Worm (Caenorhabditis elegans) whole organism, young adult: ENCODE results near the gene spr-2.

Experiments
- B0261.1 ChIP-seq: sonication (generic microtip); optimal IDR thresholded peaks from 2 replicates; lab custom pipeline; 2016; ENCODE audit warnings: mild to moderate bottlenecking, missing genetic modification characterization, moderate library complexity, missing compliant biosample characterization
- F22D6.2 ChIP-seq: sonication (generic microtip); optimal IDR thresholded peaks from 2 replicates; lab custom pipeline; 2016; ENCODE audit warnings: mild to moderate bottlenecking, missing genetic modification characterization, missing compliant biosample characterization
- F23B12.7 ChIP-seq: sonication (generic microtip); optimal IDR thresholded peaks from 2 replicates; lab custom pipeline; 2017; ENCODE audit warnings: missing genetic modification characterization, mild to moderate bottlenecking, missing compliant biosample characterization, antibody characterized with exemption, moderate library complexity; ENCODE audit not compliant: insufficient read depth
- F37B4.10 ChIP-seq: fragments of 200-800 bp; sonication (Bioruptor generic); IDR thresholded peaks from 2 replicates; pipeline ENCODE4 v1.3.6; 2022; ENCODE audit warnings: missing genetic modification characterization, missing compliant biosample characterization
- F39B2.1 ChIP-seq: fragments of 200-800 bp; sonication (Bioruptor generic); IDR thresholded peaks from 2 replicates; pipeline ENCODE4 v1.3.6; 2022; ENCODE audit warnings: missing genetic modification reagents, missing genetic modification characterization, missing compliant biosample characterization
- F57A8.1 ChIP-seq: fragments of 200-800 bp; sonication (Bioruptor generic); optimal IDR thresholded peaks from 2 replicates; lab custom pipeline; 2018; ENCODE audit warnings: mild to moderate bottlenecking, missing genetic modification characterization, moderate library complexity, missing compliant biosample characterization
- K11D2.4 ChIP-seq: fragments of 200-800 bp; sonication (Bioruptor generic); IDR thresholded peaks from 2 replicates; pipeline ENCODE4 v1.3.6; 2022; ENCODE audit warnings: missing genetic modification reagents, missing genetic modification characterization, missing compliant biosample characterization
- Y53F4B.3 ChIP-seq: fragments of 200-800 bp; sonication (Bioruptor generic); IDR thresholded peaks from 2 replicates; pipeline ENCODE4 v1.3.6; 2022; ENCODE audit warnings: missing genetic modification reagents, missing genetic modification characterization, missing compliant biosample characterization
- Y53G8AR.9 ChIP-seq: fragments of 200-800 bp; sonication (Bioruptor generic); conservative IDR thresholded peaks from 2 replicates; pipeline ENCODE4 v1.3.6; 2022; ENCODE audit warnings: missing genetic modification reagents, missing genetic modification characterization, missing compliant biosample characterization
- Y95B8A.8 ChIP-seq: fragments of 200-800 bp; sonication (Bioruptor generic); IDR thresholded peaks from 2 replicates; pipeline ENCODE4 v1.3.6; 2022; ENCODE audit warnings: missing genetic modification reagents, missing genetic modification characterization, missing compliant biosample characterization
- ZK185.1 ChIP-seq: sonication (generic microtip); optimal IDR thresholded peaks from 2 replicates; lab custom pipeline; 2016; ENCODE audit warnings: mild to moderate bottlenecking, missing genetic modification characterization, missing compliant biosample characterization; ENCODE audit not compliant: poor library complexity, severe bottlenecking
- akir-1 ChIP-seq: fragments of 200-800 bp; sonication (Bioruptor generic); optimal IDR thresholded peaks from 2 replicates; lab custom pipeline; 2018; ENCODE audit warnings: mild to moderate bottlenecking, missing genetic modification characterization, moderate library complexity, missing compliant biosample characterization
- aptf-3 ChIP-seq: fragments of 200-800 bp; sonication (Bioruptor generic); IDR thresholded peaks from 2 replicates; pipeline ENCODE4 v1.3.6; 2022; ENCODE audit warnings: missing genetic modification characterization, missing compliant biosample characterization
- athp-1 ChIP-seq: sonication (generic microtip); optimal IDR thresholded peaks from 2 replicates; lab custom pipeline; 2017; ENCODE audit warnings: mild to moderate bottlenecking, missing genetic modification characterization, missing compliant biosample characterization
- attf-3 ChIP-seq: fragments of 200-800 bp; sonication (Bioruptor generic); conservative IDR thresholded peaks from 2 replicates; pipeline ENCODE4 v1.3.6; 2022; ENCODE audit warnings: missing genetic modification reagents, missing genetic modification characterization, missing compliant biosample characterization
- ceh-100 ChIP-seq: fragments of 200-800 bp; sonication (Bioruptor generic); IDR thresholded peaks from 2 replicates; pipeline ENCODE4 v1.3.6; 2022; ENCODE audit warnings: missing genetic modification reagents, missing genetic modification characterization, missing compliant biosample characterization
- ceh-58 ChIP-seq: fragments of 200-800 bp; sonication (Bioruptor generic); IDR thresholded peaks from 2 replicates; pipeline ENCODE4 v1.3.6; 2022; ENCODE audit warnings: missing genetic modification characterization, missing compliant biosample characterization
- die-1 ChIP-seq: sonication (generic microtip); optimal IDR thresholded peaks from 2 replicates; lab custom pipeline; 2016; ENCODE audit warnings: missing genotype, mild to moderate bottlenecking, missing genetic modification characterization, missing compliant biosample characterization
- egl-18 ChIP-seq: fragments of 200-800 bp; sonication (Bioruptor generic); IDR thresholded peaks from 2 replicates; pipeline ENCODE4 v1.3.6; 2022; ENCODE audit warnings: missing genetic modification reagents, missing genetic modification characterization, missing compliant biosample characterization
- egrh-3 ChIP-seq: fragments of 200-800 bp; sonication (Bioruptor generic); IDR thresholded peaks from 2 replicates; pipeline ENCODE4 v1.3.6; 2022; ENCODE audit warnings: missing genetic modification reagents, missing genetic modification characterization, missing compliant biosample characterization
- ets-4 ChIP-seq: fragments of 200-800 bp; sonication (Bioruptor generic); optimal IDR thresholded peaks from 2 replicates; lab custom pipeline; 2018; ENCODE audit warnings: mild to moderate bottlenecking, missing genetic modification characterization, missing compliant biosample characterization
- him-1 ChIP-seq: sonication (generic microtip); optimal IDR thresholded peaks from 2 replicates; lab custom pipeline; 2016; ENCODE audit warnings: missing genotype, missing genetic modification reagents, missing genetic modification characterization, missing compliant biosample characterization
- let-607 ChIP-seq, 2 experiments: fragments of 200-800 bp in 1 of 2; sonication (Bioruptor generic) in 1 of 2; sonication (generic microtip) in 1 of 2; optimal IDR thresholded peaks; 2 replicates each; lab custom pipeline; 2016 to 2018; ENCODE audit warnings: mild to moderate bottlenecking in 2 of 2, missing compliant biosample characterization in 2 of 2, missing genetic modification characterization in 2 of 2, moderate library complexity in 2 of 2, missing genotype in 1 of 2
- lin-35 ChIP-seq, 3 experiments: fragments of 150-350 bp in 2 of 3; sonication (generic microtip) in 1 of 3; optimal IDR thresholded peaks; 2 replicates each; lab custom pipeline; 2014 to 2018; ENCODE audit warnings: missing biosample characterization in 3 of 3, missing genetic modification characterization in 3 of 3, missing genetic modification reagents in 3 of 3
- lin-40 ChIP-seq: sonication (generic microtip); optimal IDR thresholded peaks from 2 replicates; lab custom pipeline; 2016; ENCODE audit warnings: missing genetic modification characterization, mild to moderate bottlenecking, missing compliant biosample characterization, missing genotype, missing genetic modification reagents
- lin-54 ChIP-seq: fragments of 200-800 bp; sonication (Bioruptor generic); optimal IDR thresholded peaks from 2 replicates; lab custom pipeline; 2018; ENCODE audit warnings: mild to moderate bottlenecking, missing genetic modification characterization, missing compliant biosample characterization
- madf-10 ChIP-seq: sonication (generic microtip); optimal IDR thresholded peaks from 2 replicates; lab custom pipeline; 2016; ENCODE audit warnings: mild to moderate bottlenecking, missing genetic modification characterization, missing compliant biosample characterization
- madf-3 ChIP-seq: fragments of 200-800 bp; sonication (Bioruptor generic); IDR thresholded peaks from 2 replicates; pipeline ENCODE4 v1.3.6; 2022; ENCODE audit warnings: missing genetic modification reagents, missing genetic modification characterization, missing compliant biosample characterization
- mcd-1 ChIP-seq: fragments of 200-800 bp; sonication (Bioruptor generic); IDR thresholded peaks from 2 replicates; pipeline ENCODE4 v1.3.6; 2022; ENCODE audit warnings: missing genetic modification reagents, missing genetic modification characterization, missing compliant biosample characterization
- mel-28 ChIP-seq: sonication (generic microtip); optimal IDR thresholded peaks from 2 replicates; lab custom pipeline; 2016; ENCODE audit warnings: borderline replicate concordance, mild to moderate bottlenecking, missing genetic modification characterization, missing compliant biosample characterization
- nfya-2 ChIP-seq: fragments of 200-800 bp; sonication (Bioruptor generic); IDR thresholded peaks from 2 replicates; pipeline ENCODE4 v1.3.6; 2022; ENCODE audit warnings: missing genetic modification reagents, missing genetic modification characterization, missing compliant biosample characterization
- nhr-120 ChIP-seq: fragments of 200-800 bp; sonication (Bioruptor generic); IDR thresholded peaks from 2 replicates; pipeline ENCODE4 v1.3.6; 2022; ENCODE audit warnings: missing genetic modification characterization, missing compliant biosample characterization
- nhr-179 ChIP-seq: sonication (generic microtip); optimal IDR thresholded peaks from 2 replicates; lab custom pipeline; 2016; ENCODE audit warnings: mild to moderate bottlenecking, missing genetic modification characterization, missing compliant biosample characterization
- nhr-90 ChIP-seq: sonication (generic microtip); optimal IDR thresholded peaks from 2 replicates; lab custom pipeline; 2016; ENCODE audit warnings: missing genotype, mild to moderate bottlenecking, missing genetic modification characterization, missing compliant biosample characterization
- snpc-1.1 ChIP-seq: sonication (generic microtip); optimal IDR thresholded peaks from 2 replicates; lab custom pipeline; 2017; ENCODE audit warnings: missing genetic modification characterization, mild to moderate bottlenecking, missing compliant biosample characterization, antibody characterized with exemption, moderate library complexity, missing genotype, missing genetic modification reagents; ENCODE audit not compliant: insufficient read depth
- snpc-3.4 ChIP-seq: sonication (generic microtip); optimal IDR thresholded peaks from 2 replicates; lab custom pipeline; 2017; ENCODE audit warnings: missing genetic modification characterization, mild to moderate bottlenecking, missing compliant biosample characterization, antibody characterized with exemption, moderate library complexity, missing genotype, missing genetic modification reagents
- sptf-2 ChIP-seq: fragments of 200-800 bp; sonication (Bioruptor generic); optimal IDR thresholded peaks from 2 replicates; lab custom pipeline; 2018; ENCODE audit warnings: mild to moderate bottlenecking, missing genetic modification characterization, missing compliant biosample characterization
- unc-130 ChIP-seq: sonication (generic microtip); optimal IDR thresholded peaks from 2 replicates; lab custom pipeline; 2016; ENCODE audit warnings: missing genetic modification reagents, missing genetic modification characterization, missing compliant biosample characterization
- ztf-22 ChIP-seq: fragments of 200-800 bp; sonication (Bioruptor generic); optimal IDR thresholded peaks from 2 replicates; lab custom pipeline; 2018; ENCODE audit warnings: mild to moderate bottlenecking, missing genetic modification characterization, moderate library complexity, missing compliant biosample characterization
- ztf-3 ChIP-seq: fragments of 200-800 bp; sonication (Bioruptor generic); optimal IDR thresholded peaks from 2 replicates; lab custom pipeline; 2018; ENCODE audit warnings: mild to moderate bottlenecking, missing genetic modification characterization, missing compliant biosample characterization
- ztf-6 ChIP-seq: fragments of 200-800 bp; sonication (Bioruptor generic); IDR thresholded peaks from 2 replicates; pipeline ENCODE4 v1.3.6; 2022; ENCODE audit warnings: missing genetic modification reagents, missing genetic modification characterization, missing compliant biosample characterization

The spr-2 gene

ce11 chrIV:8923381-8923780 is 32.1 kb downstream of the spr-2 start (continued):
- TF ChIP-seq B0261.1 (no peak), F22D6.2 (tag; lab: Kevin White, UChicago) (no peak), ztf-6 (no peak), snpc-3.4 (tag; lab: Kevin White, UChicago) (no peak), let-607 (tag; optimal IDR thresholded peaks at IDR 0.05; lab: Kevin White, UChicago) (no peak), ceh-100 (GFP tag; lab: Robert Waterston, UW) (no peak), snpc-1.1 (tag; lab: Kevin White, UChicago) (no peak), Y95B8A.8 (GFP tag; lab: Robert Waterston, UW) (no peak), lin-40 (no peak), mel-28 (no peak)

- no peak for TF ChIP-seq athp-1 (tag; lab: Kevin White, UChicago)
- TF ChIP-seq ztf-3 (GFP tag; lab: Kevin White, UChicago), result no peak
- no peak for TF ChIP-seq attf-3 (GFP tag; lab: Robert Waterston, UW)
- TF ChIP-seq madf-3 (GFP tag; lab: Robert Waterston, UW), result no peak
- no peak for TF ChIP-seq Y53G8AR.9 (GFP tag; lab: Robert Waterston, UW)
- no peak for TF ChIP-seq nhr-179 (tag; lab: Kevin White, UChicago)
- no peak for TF ChIP-seq unc-130 (GFP tag; lab: Kevin White, UChicago)
- TF ChIP-seq lin-54 (GFP tag; lab: Kevin White, UChicago), result no peak
- TF ChIP-seq F39B2.1 (GFP tag; lab: Robert Waterston, UW), result no peak
Observed at ce11 chrIV:8924126-8924525, 32.9 kb downstream of the spr-2 start.

- TF ChIP-seq F23B12.7 (peak; percentile 4), attf-3 (GFP tag; lab: Robert Waterston, UW) (peak; percentile 96), ceh-58 (GFP tag; lab: Robert Waterston, UW) (no peak)
- TF ChIP-seq, all 124 proteins: peak for 2
Observed at ce11 chrIV:8925990-8926389, 34.7 kb downstream of the spr-2 start, which contains the start of the genes D1046.2 and cfim-2. D1046.2 (minus strand) TSS chrIV:8926067. cfim-2 (plus strand) TSS chrIV:8926324.

DNA sequence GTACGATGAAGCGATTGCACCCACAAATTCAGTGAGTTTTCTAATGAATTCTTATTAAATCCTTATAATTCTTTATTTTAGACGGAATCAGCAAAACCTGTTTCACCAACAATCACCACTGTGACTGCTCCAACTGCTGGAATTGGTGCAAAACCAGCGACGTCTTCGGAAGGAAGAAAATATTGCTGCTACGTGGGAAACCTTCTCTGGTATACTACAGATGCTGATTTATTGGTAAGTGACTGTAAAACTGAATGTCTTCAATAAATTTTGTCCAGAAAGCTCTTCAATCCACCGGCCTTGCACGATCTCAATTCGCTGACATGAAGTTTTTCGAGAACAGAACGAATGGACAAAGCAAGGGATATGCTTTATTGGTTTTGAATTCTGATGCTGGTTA is 35.2 kb downstream of the spr-2 start:
- no peak for TF ChIP-seq sptf-2 (GFP tag; lab: Kevin White, UChicago)
- no peak for TF ChIP-seq aptf-3 (GFP tag; lab: Robert Waterston, UW)
- no peak for TF ChIP-seq F37B4.10 (GFP tag; lab: Robert Waterston, UW)
- no peak for TF ChIP-seq lin-35 (GFP tag; optimal IDR thresholded peaks at IDR 0.05; lab: Kevin White, UChicago)
- no peak for TF ChIP-seq ztf-22
- TF ChIP-seq nfya-2 (GFP tag; lab: Robert Waterston, UW), result no peak
- TF ChIP-seq snpc-3.4 (tag; lab: Kevin White, UChicago), result no peak

ce11 chrIV:8927093-8927492 is 35.8 kb downstream of the spr-2 start:
- TF ChIP-seq him-1 (peak; percentile 68), nhr-120 (GFP tag; lab: Robert Waterston, UW) (peak; percentile 89; the same call in 1 of the 2 replicates), Y53F4B.3 (GFP tag; lab: Robert Waterston, UW) (0 out of 2 replicates have a peak, but pooled peaks have one; percentile 15), ets-4 (GFP tag; lab: Kevin White, UChicago) (peak; percentile 93), F57A8.1 (GFP tag; lab: Kevin White, UChicago) (peak; percentile 70), nhr-90 (tag; lab: Kevin White, UChicago) (peak; percentile 96), egl-18 (no peak), die-1 (tag; lab: Kevin White, UChicago) (peak; percentile 96), madf-10 (tag; lab: Kevin White, UChicago) (peak; percentile 89), akir-1 (peak; percentile 32), ZK185.1 (tag; lab: Kevin White, UChicago) (peak; percentile 91), mcd-1 (GFP tag; lab: Robert Waterston, UW) (peak; percentile 79), unc-130 (GFP tag; lab: Kevin White, UChicago) (peak; percentile 84), nhr-179 (tag; lab: Kevin White, UChicago) (peak; percentile 78), lin-35 (GFP tag; optimal IDR thresholded peaks at IDR 0.05; lab: Kevin White, UChicago) (peak in 1 of 3 experiments; percentile 84), lin-54 (GFP tag; lab: Kevin White, UChicago) (peak; percentile 82), egrh-3 (GFP tag; lab: Robert Waterston, UW) (peak; percentile 57), ztf-22 (peak; percentile 68), K11D2.4 (GFP tag; lab: Robert Waterston, UW) (no peak)
